Fruit fly (Drosophila melanogaster): ENCODE measurements around the gene CG6040.

Gene CG6040

DNA sequence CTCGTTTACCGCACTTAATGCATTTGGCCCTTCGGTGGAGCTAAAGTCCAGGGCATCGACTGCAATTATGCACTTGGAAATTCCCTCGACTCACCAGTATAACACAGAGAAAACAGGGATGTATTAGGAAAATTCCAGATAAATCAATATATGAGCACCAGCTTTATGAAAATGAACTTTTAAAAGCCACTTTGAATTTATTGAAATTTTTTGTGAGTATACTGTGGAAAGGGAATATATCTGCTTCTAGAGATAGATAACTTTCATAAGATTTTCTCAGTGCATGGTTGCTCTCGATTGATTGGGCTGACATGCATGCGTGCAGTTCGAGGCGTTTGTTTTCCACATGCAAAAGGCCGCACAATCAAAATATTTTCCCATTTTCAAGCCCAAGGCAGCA lies 9.1 kb downstream of the CG6040 start:
- TF ChIP-seq CG10348 (GFP tag; IDR thresholded peaks at IDR 0.05) (no peak), gl (tag; optimal IDR thresholded peaks at IDR 0.05) (peak; percentile 69), CG34367 (tag; optimal IDR thresholded peaks at IDR 0.05) (peak; percentile 82), CG15710 (tag; optimal IDR thresholded peaks at IDR 0.05) (peak; percentile 85), Snoo (tag; optimal IDR thresholded peaks at IDR 0.05) (no peak), rn (GFP tag; IDR thresholded peaks at IDR 0.05) (peak; percentile 38; the same call in 1 of the 2 replicates), CG12605 (GFP tag; IDR thresholded peaks at IDR 0.05) (peak; percentile 75), CG17806 (tag; optimal IDR thresholded peaks at IDR 0.05) (peak; percentile 84), EcR (GFP tag; optimal IDR thresholded peaks at IDR 0.05) (peak; percentile 63), CG4496 (GFP tag; IDR thresholded peaks at IDR 0.05) (peak; percentile 86), D1 (tag; optimal IDR thresholded peaks at IDR 0.05) (peak; percentile 55), CG32121 (GFP tag; IDR thresholded peaks at IDR 0.05) (peak; percentile 74), CG8301 (tag; optimal IDR thresholded peaks at IDR 0.05) (peak; percentile 76), CG13204 (GFP tag; optimal IDR thresholded peaks at IDR 0.05) (peak; percentile 34), Pif1B (GFP tag; optimal IDR thresholded peaks at IDR 0.05) (peak; percentile 48), CG9948 (tag; optimal IDR thresholded peaks at IDR 0.05) (peak; percentile 83), CG8159 (tag; optimal IDR thresholded peaks at IDR 0.05) (peak; percentile 86), fd96Ca (GFP tag; IDR thresholded peaks at IDR 0.05) (peak; percentile 33; the same call in 1 of the 3 replicates), Ets98B (GFP tag; IDR thresholded peaks at IDR 0.05) (peak; percentile 79), CG14655 (GFP tag; optimal IDR thresholded peaks at IDR 0.05) (peak; percentile 82), Pif1A (GFP tag; optimal IDR thresholded peaks at IDR 0.05) (peak; percentile 73)

DNA sequence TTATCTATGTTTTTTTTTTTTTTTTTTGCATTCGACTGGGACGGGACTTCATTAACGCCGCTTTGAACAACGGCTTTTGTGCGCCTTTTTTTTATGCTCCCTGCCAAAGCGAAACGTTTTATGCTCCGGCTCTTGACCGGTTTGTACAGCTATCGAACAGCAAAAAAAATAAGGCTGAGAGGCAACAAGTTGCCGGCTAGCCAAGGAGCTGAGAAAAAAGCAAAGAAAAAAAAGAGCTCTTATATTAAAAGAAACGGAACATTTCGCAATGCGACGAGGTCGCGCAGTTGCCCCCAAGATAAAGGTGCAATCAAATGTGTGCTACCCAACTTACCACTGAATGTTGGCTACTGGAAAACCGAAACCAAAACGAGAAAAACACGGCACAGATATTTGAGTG lies 9.7 kb downstream of the CG6040 start:
- TF ChIP-seq Ets98B (GFP tag; IDR thresholded peaks at IDR 0.05) (peak; percentile 7; the same call in 1 of the 2 replicates), CG9948 (tag; optimal IDR thresholded peaks at IDR 0.05) (no peak), CG8159 (tag; optimal IDR thresholded peaks at IDR 0.05) (no peak), CG17806 (tag; optimal IDR thresholded peaks at IDR 0.05) (no peak), CG8301 (tag; optimal IDR thresholded peaks at IDR 0.05) (no peak), gl (tag; optimal IDR thresholded peaks at IDR 0.05) (no peak), rn (GFP tag; IDR thresholded peaks at IDR 0.05) (no peak), fd96Ca (GFP tag; IDR thresholded peaks at IDR 0.05) (no peak; the same call in 2 of the 3 replicates), CG13204 (GFP tag; optimal IDR thresholded peaks at IDR 0.05) (peak; percentile 33), D1 (tag; optimal IDR thresholded peaks at IDR 0.05) (no peak), EcR (GFP tag; optimal IDR thresholded peaks at IDR 0.05) (no peak), Pif1B (GFP tag; optimal IDR thresholded peaks at IDR 0.05) (no peak), Pif1A (GFP tag; optimal IDR thresholded peaks at IDR 0.05) (no peak), CG15710 (tag; optimal IDR thresholded peaks at IDR 0.05) (no peak), CG14655 (GFP tag; optimal IDR thresholded peaks at IDR 0.05) (no peak), CG34367 (tag; optimal IDR thresholded peaks at IDR 0.05) (peak; percentile 5), CG10348 (GFP tag; IDR thresholded peaks at IDR 0.05) (no peak), CG12605 (GFP tag; IDR thresholded peaks at IDR 0.05) (peak; percentile 55; the same call in 1 of the 2 replicates)

DNA sequence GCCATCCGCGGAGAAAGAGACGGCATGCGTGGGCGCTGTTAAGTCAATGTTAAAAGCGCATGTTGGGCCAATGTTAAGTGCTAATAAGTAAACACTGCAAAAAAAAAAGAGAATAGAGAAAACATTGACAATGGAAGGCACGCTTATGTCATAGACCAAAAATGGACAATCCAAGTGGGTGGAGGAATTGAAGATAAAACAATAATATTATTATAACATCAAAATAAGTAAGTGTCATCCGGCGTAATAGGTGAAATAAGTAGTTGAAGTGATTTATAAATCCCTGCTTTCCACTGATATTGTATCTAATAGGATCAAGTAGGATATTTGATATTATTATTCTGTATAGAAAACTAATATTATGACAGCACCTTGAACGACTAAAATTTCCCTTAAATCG lies 10.3 kb downstream of the CG6040 start:
- TF ChIP-seq CG15710 (tag; optimal IDR thresholded peaks at IDR 0.05) (no peak), fd96Ca (GFP tag; IDR thresholded peaks at IDR 0.05) (no peak), CG12605 (GFP tag; IDR thresholded peaks at IDR 0.05) (no peak), CG8301 (tag; optimal IDR thresholded peaks at IDR 0.05) (no peak), gl (tag; optimal IDR thresholded peaks at IDR 0.05) (no peak), Ets98B (GFP tag; IDR thresholded peaks at IDR 0.05) (no peak), CG9948 (tag; optimal IDR thresholded peaks at IDR 0.05) (no peak), rn (GFP tag; IDR thresholded peaks at IDR 0.05) (no peak), CG13204 (GFP tag; optimal IDR thresholded peaks at IDR 0.05) (no peak), Pif1B (GFP tag; optimal IDR thresholded peaks at IDR 0.05) (no peak), Pif1A (GFP tag; optimal IDR thresholded peaks at IDR 0.05) (no peak), CG8159 (tag; optimal IDR thresholded peaks at IDR 0.05) (no peak), CG32121 (GFP tag; IDR thresholded peaks at IDR 0.05) (no peak), Snoo (tag; optimal IDR thresholded peaks at IDR 0.05) (no peak), EcR (GFP tag; optimal IDR thresholded peaks at IDR 0.05) (no peak)

DNA sequence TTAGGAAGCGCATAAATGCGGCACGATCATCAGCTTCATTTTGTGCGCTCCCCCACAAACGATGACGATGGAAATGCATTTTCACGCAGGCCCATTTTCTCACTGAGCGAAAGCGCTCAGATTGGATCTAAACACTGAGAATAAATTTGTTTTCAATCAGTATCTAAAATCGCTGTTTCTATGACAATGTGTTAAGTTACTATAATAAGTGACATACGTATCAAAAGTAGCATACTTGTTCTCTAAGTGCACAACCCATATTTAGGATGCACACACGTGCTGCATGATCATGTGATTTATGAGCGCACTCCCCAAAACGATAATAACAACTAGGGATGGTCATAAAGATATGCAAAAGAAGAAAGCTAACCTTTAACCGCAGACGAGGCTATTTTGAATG lies 11.4 kb downstream of the CG6040 start:
- TF ChIP-seq CG8301 (tag; optimal IDR thresholded peaks at IDR 0.05) (peak; percentile 32), CG13204 (GFP tag; optimal IDR thresholded peaks at IDR 0.05) (no peak), CG34367 (tag; optimal IDR thresholded peaks at IDR 0.05) (no peak), CG4496 (GFP tag; IDR thresholded peaks at IDR 0.05) (peak; percentile 66; the same call in 2 of the 3 replicates), CG9948 (tag; optimal IDR thresholded peaks at IDR 0.05) (no peak), CG12605 (GFP tag; IDR thresholded peaks at IDR 0.05) (no peak), gl (tag; optimal IDR thresholded peaks at IDR 0.05) (no peak), CG10348 (GFP tag; IDR thresholded peaks at IDR 0.05) (no peak), EcR (GFP tag; optimal IDR thresholded peaks at IDR 0.05) (no peak), CG14655 (GFP tag; optimal IDR thresholded peaks at IDR 0.05) (peak; percentile 60), CG17806 (tag; optimal IDR thresholded peaks at IDR 0.05) (no peak), CG8159 (tag; optimal IDR thresholded peaks at IDR 0.05) (no peak), rn (GFP tag; IDR thresholded peaks at IDR 0.05) (no peak), CG15710 (tag; optimal IDR thresholded peaks at IDR 0.05) (no peak), fd96Ca (GFP tag; IDR thresholded peaks at IDR 0.05) (peak; percentile 21; the same call in 1 of the 3 replicates), Pif1B (GFP tag; optimal IDR thresholded peaks at IDR 0.05) (no peak), CG32121 (GFP tag; IDR thresholded peaks at IDR 0.05) (no peak), Snoo (tag; optimal IDR thresholded peaks at IDR 0.05) (no peak), Ets98B (GFP tag; IDR thresholded peaks at IDR 0.05) (peak; percentile 49; the same call in 1 of the 2 replicates), Pif1A (GFP tag; optimal IDR thresholded peaks at IDR 0.05) (no peak), D1 (tag; optimal IDR thresholded peaks at IDR 0.05) (no peak)

DNA sequence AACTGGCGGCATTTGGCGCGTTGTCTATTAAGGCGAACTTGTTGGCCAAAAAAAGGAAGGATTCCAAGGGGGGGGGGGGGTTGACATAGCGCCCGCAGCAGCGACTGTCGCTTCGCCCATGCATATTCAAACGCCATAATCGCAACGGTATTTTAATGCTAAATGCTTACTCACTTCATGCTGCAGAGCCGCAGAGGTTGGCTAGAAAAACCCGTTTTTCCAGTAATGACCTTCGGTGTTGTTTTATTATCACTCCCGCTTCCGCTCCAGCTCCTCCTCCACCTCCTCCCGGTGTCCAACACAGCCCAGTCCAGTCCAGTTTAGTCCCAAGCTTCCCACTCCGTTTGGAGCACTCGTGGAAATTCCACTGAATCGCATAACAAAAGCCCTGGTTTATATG lies 14.4 kb downstream of the CG6040 start:
- TF ChIP-seq CG8301 (tag; optimal IDR thresholded peaks at IDR 0.05) (no peak), CG13204 (GFP tag; optimal IDR thresholded peaks at IDR 0.05) (peak; percentile 51)

DNA sequence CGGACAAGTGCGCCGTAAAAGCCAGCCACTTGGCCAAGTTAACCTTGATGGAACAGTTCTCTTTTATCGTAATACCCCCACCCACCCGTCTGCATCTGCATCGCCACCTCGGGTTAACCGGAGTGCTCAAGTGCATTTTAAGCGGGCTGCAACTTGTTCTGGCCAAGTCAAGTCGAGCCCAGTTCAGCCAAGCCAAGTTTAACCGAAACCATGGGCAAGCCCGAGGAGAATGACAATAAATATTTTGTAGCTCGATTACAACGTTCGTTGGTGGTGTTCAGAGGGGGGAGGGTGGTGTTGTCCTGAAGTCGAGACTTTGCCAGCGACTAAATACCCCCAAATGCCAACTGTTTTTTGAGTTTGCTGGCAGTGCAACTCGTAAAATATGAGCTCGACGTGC lies 15.6 kb downstream of the CG6040 start:
- TF ChIP-seq gl (tag; optimal IDR thresholded peaks at IDR 0.05) (no peak), CG13204 (GFP tag; optimal IDR thresholded peaks at IDR 0.05) (peak; percentile 4), EcR (GFP tag; optimal IDR thresholded peaks at IDR 0.05) (peak; percentile 76), fd96Ca (GFP tag; IDR thresholded peaks at IDR 0.05) (0 out of 3 replicates have a peak, but pooled peaks have one; percentile 21)
